Worm (Caenorhabditis elegans) whole organism, L1 larva: Measurements from ENCODE around the gene grd-9.

ENCODE experiments used
- C16A3.4 ChIP-seq: fragments of 150-350 bp; optimal IDR thresholded peaks from 2 replicates; lab custom pipeline; 2014; ENCODE audit warnings: missing biosample characterization, missing genetic modification characterization
- C34B4.2 ChIP-seq: sonication (generic microtip); optimal IDR thresholded peaks from 2 replicates; lab custom pipeline; 2017; ENCODE audit warnings: mild to moderate bottlenecking, missing genetic modification characterization, missing compliant biosample characterization
- aha-1 ChIP-seq: fragments of 150-350 bp; optimal IDR thresholded peaks from 2 replicates; lab custom pipeline; 2014; ENCODE audit warnings: missing biosample characterization, missing genetic modification characterization
- ama-1 ChIP-seq: fragments of 150-350 bp; optimal IDR thresholded peaks from 2 replicates; lab custom pipeline; 2014
- blmp-1 ChIP-seq: fragments of 150-350 bp; optimal IDR thresholded peaks from 2 replicates; lab custom pipeline; 2014; ENCODE audit warnings: missing biosample characterization, missing genetic modification characterization
- ceh-8 ChIP-seq: fragments of 200-800 bp; sonication (Bioruptor generic); optimal IDR thresholded peaks from 2 replicates; lab custom pipeline; 2018; ENCODE audit warnings: mild to moderate bottlenecking, missing genetic modification characterization, moderate library complexity, missing compliant biosample characterization
- ces-1 ChIP-seq: fragments of 150-350 bp; optimal IDR thresholded peaks from 2 replicates; lab custom pipeline; 2014; ENCODE audit warnings: missing biosample characterization, missing genetic modification reagents, missing genetic modification characterization
- dsc-1 ChIP-seq: sonication (generic microtip); optimal IDR thresholded peaks from 2 replicates; lab custom pipeline; 2016; ENCODE audit warnings: mild to moderate bottlenecking, missing genetic modification characterization, missing compliant biosample characterization
- efl-1 ChIP-seq, 4 experiments: fragments of 150-350 bp; optimal IDR thresholded peaks in 3 of 4; peaks in 1 of 4; 1 replicate in 1 of 4; 2 replicates in 3 of 4; lab custom pipeline; 2014; ENCODE audit warnings: missing biosample characterization in 2 of 4, missing genetic modification characterization in 2 of 4, missing genetic modification reagents in 2 of 4
- egl-13 ChIP-seq: sonication (generic microtip); optimal IDR thresholded peaks from 2 replicates; lab custom pipeline; 2016; ENCODE audit warnings: missing genotype, missing genetic modification reagents, missing genetic modification characterization, missing compliant biosample characterization
- elt-3 ChIP-seq, 6 experiments: fragments of 150-350 bp in 1 of 6; sonication (generic microtip); optimal IDR thresholded peaks; 2 replicates each; lab custom pipeline; 2017 to 2018; ENCODE audit warnings: missing biosample characterization in 6 of 6, missing genetic modification characterization in 6 of 6, inconsistent platforms in 1 of 6
- ets-5 ChIP-seq: fragments of 200-800 bp; sonication (Bioruptor generic); IDR thresholded peaks from 2 replicates; pipeline ENCODE4 v1.3.6; 2022; ENCODE audit warnings: missing genetic modification characterization, missing compliant biosample characterization
- fkh-4 ChIP-seq: sonication (generic microtip); optimal IDR thresholded peaks from 2 replicates; lab custom pipeline; 2016; ENCODE audit warnings: missing compliant biosample characterization, missing genetic modification characterization, borderline replicate concordance
- isw-1 ChIP-seq: fragments of 200-800 bp; sonication (Bioruptor generic); IDR thresholded peaks from 2 replicates; pipeline ENCODE4 v1.3.6; 2022; ENCODE audit warnings: missing genetic modification characterization, missing compliant biosample characterization
- jun-1 ChIP-seq: fragments of 150-350 bp; optimal IDR thresholded peaks from 2 replicates; lab custom pipeline; 2014; ENCODE audit warnings: missing biosample characterization, missing genetic modification reagents, missing genetic modification characterization
- lin-13 ChIP-seq: fragments of 150-350 bp; optimal IDR thresholded peaks from 2 replicates; lab custom pipeline; 2014; ENCODE audit warnings: missing biosample characterization, missing genetic modification reagents, missing genetic modification characterization
- lin-14 ChIP-seq: fragments of 200-800 bp; sonication (Bioruptor generic); optimal IDR thresholded peaks from 2 replicates; lab custom pipeline; 2018; ENCODE audit warnings: mild to moderate bottlenecking, missing genetic modification characterization, moderate library complexity, missing compliant biosample characterization
- lin-15B ChIP-seq: fragments of 150-350 bp; sonication (generic microtip); optimal IDR thresholded peaks from 3 replicates; lab custom pipeline; 2014; ENCODE audit warnings: missing biosample characterization, missing genetic modification characterization
- lin-35 ChIP-seq, 2 experiments: fragments of 150-350 bp; optimal IDR thresholded peaks; 2 replicates each; lab custom pipeline; 2014; ENCODE audit warnings: missing biosample characterization in 2 of 2, missing genetic modification characterization in 2 of 2, missing genetic modification reagents in 2 of 2
- lsy-2 ChIP-seq, 2 experiments: fragments of 150-350 bp; optimal IDR thresholded peaks; 2 replicates each; lab custom pipeline; 2014; ENCODE audit warnings: missing biosample characterization in 2 of 2, missing genetic modification characterization in 2 of 2
- mef-2 ChIP-seq: fragments of 150-350 bp; optimal IDR thresholded peaks from 2 replicates; lab custom pipeline; 2014; ENCODE audit warnings: missing biosample characterization, missing genetic modification characterization
- nhr-11 ChIP-seq: fragments of 150-350 bp; optimal IDR thresholded peaks from 2 replicates; lab custom pipeline; 2014; ENCODE audit warnings: missing biosample characterization, missing genetic modification characterization
- nhr-12 ChIP-seq: sonication (generic microtip); optimal IDR thresholded peaks from 2 replicates; lab custom pipeline; 2017; ENCODE audit warnings: missing biosample characterization, missing genetic modification characterization
- nhr-19 ChIP-seq: fragments of 200-800 bp; sonication (Bioruptor generic); conservative IDR thresholded peaks from 2 replicates; pipeline ENCODE4 v1.3.6; 2022; ENCODE audit warnings: missing genetic modification characterization, missing compliant biosample characterization
- nhr-20 ChIP-seq: sonication (generic microtip); optimal IDR thresholded peaks from 2 replicates; lab custom pipeline; 2016; ENCODE audit warnings: mild to moderate bottlenecking, missing genetic modification characterization, missing compliant biosample characterization
- nhr-237 ChIP-seq: fragments of 150-350 bp; optimal IDR thresholded peaks from 2 replicates; lab custom pipeline; 2014; ENCODE audit warnings: missing biosample characterization, missing genetic modification characterization
- nhr-28 ChIP-seq: fragments of 150-350 bp; optimal IDR thresholded peaks from 2 replicates; lab custom pipeline; 2014; ENCODE audit warnings: missing biosample characterization, missing genetic modification characterization
- nhr-71 ChIP-seq: sonication (generic microtip); optimal IDR thresholded peaks from 2 replicates; lab custom pipeline; 2016; ENCODE audit warnings: mild to moderate bottlenecking, missing genetic modification characterization, moderate library complexity, missing compliant biosample characterization
- nhr-77 ChIP-seq: fragments of 150-350 bp; optimal IDR thresholded peaks from 2 replicates; lab custom pipeline; 2014; ENCODE audit warnings: missing biosample characterization, missing genetic modification characterization
- nhr-84 ChIP-seq: sonication (generic microtip); optimal IDR thresholded peaks from 2 replicates; lab custom pipeline; 2017; ENCODE audit warnings: missing biosample characterization, missing genetic modification characterization
- nhr-85 ChIP-seq: sonication (generic microtip); peaks from one replicate; lab custom pipeline; 2016; ENCODE audit warnings: missing genetic modification characterization, inconsistent platforms, missing compliant biosample characterization
- pag-3 ChIP-seq: sonication (generic microtip); optimal IDR thresholded peaks from 2 replicates; lab custom pipeline; 2017; ENCODE audit warnings: missing genetic modification characterization, mild to moderate bottlenecking, missing compliant biosample characterization, antibody characterized with exemption, borderline replicate concordance; ENCODE audit not compliant: insufficient read depth
- rnt-1 ChIP-seq: sonication (generic microtip); optimal IDR thresholded peaks from 2 replicates; lab custom pipeline; 2016; ENCODE audit warnings: mild to moderate bottlenecking, missing genetic modification characterization, moderate library complexity, missing compliant biosample characterization
- snpc-4 ChIP-seq: fragments of 150-350 bp; optimal IDR thresholded peaks from 2 replicates; lab custom pipeline; 2014; ENCODE audit warnings: missing biosample characterization, missing genetic modification characterization
- snu-23 ChIP-seq: sonication (generic microtip); optimal IDR thresholded peaks from 2 replicates; lab custom pipeline; 2016; ENCODE audit warnings: missing genetic modification characterization, missing compliant biosample characterization
- tbx-2 ChIP-seq: sonication (generic microtip); optimal IDR thresholded peaks from 2 replicates; lab custom pipeline; 2016; ENCODE audit warnings: missing genetic modification characterization, missing compliant biosample characterization
- unc-130 ChIP-seq: fragments of 150-350 bp; optimal IDR thresholded peaks from 2 replicates; lab custom pipeline; 2017; ENCODE audit warnings: missing biosample characterization, missing genetic modification characterization, inconsistent platforms
- unc-98 ChIP-seq: fragments of 200-800 bp; sonication (Bioruptor generic); IDR thresholded peaks from 2 replicates; pipeline ENCODE4 v1.3.6; 2022; ENCODE audit warnings: missing genetic modification characterization, missing compliant biosample characterization
- vab-15 ChIP-seq: sonication (generic microtip); optimal IDR thresholded peaks from 2 replicates; lab custom pipeline; 2017; ENCODE audit warnings: missing genotype, mild to moderate bottlenecking, missing genetic modification characterization, missing compliant biosample characterization
- xbp-1 ChIP-seq: sonication (generic microtip); optimal IDR thresholded peaks from 2 replicates; lab custom pipeline; 2016; ENCODE audit warnings: missing genetic modification characterization, missing compliant biosample characterization
- zip-4 ChIP-seq: fragments of 200-800 bp; sonication (Bioruptor generic); optimal IDR thresholded peaks from 2 replicates; lab custom pipeline; 2018; ENCODE audit warnings: mild to moderate bottlenecking, missing genetic modification characterization, moderate library complexity, missing compliant biosample characterization

Gene grd-9

DNA sequence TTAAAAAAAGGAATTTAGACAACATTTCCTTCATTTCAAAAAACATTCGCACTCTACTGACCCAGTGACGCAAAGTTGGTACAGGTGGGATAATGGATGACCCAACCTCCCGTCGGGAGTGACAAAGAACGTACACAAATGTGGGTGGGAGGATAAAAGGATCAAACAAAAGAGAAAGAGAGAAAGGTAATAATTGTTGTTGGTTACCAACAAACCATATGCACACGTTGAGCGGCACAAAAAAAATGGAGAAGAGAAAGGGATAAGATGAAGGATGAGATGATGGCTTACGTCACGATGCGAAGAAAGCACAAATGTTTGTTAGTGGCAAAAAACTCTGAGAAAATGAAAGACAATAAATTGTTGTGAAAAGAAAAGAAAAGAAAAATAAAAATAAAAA is 43.5 kb upstream of the grd-9 start:
- TF ChIP-seq ama-1 (lab: Kevin White, UChicago) (no peak), nhr-19 (GFP tag; lab: Robert Waterston, UW) (peak; percentile 34; the same call in 1 of the 2 replicates), nhr-20 (tag; lab: Kevin White, UChicago) (peak; percentile 36), unc-130 (tag; lab: Kevin White, UChicago) (peak; percentile 35), blmp-1 (tag; lab: Kevin White, UChicago) (peak; percentile 48), ces-1 (no peak), nhr-85 (tag; lab: Kevin White, UChicago) (peak; percentile 61), snu-23 (peak; percentile 38), C34B4.2 (tag; lab: Kevin White, UChicago) (no peak), lsy-2 (tag; optimal IDR thresholded peaks at IDR 0.05; lab: Kevin White, UChicago) (peak in 1 of 2 experiments; percentile 42), ets-5 (GFP tag; lab: Robert Waterston, UW) (no peak), jun-1 (tag; lab: Kevin White, UChicago) (no peak), rnt-1 (peak; percentile 41), aha-1 (tag; lab: Kevin White, UChicago) (no peak), vab-15 (tag; lab: Kevin White, UChicago) (no peak), efl-1 (optimal IDR thresholded peaks at IDR 0.05; lab: Kevin White, UChicago) (peak in 1 of 2 experiments; percentile 2), efl-1 (GFP tag; optimal IDR thresholded peaks at IDR 0.05 in 1 of 2; lab: Kevin White, UChicago) (no peak), lin-15B (tag; lab: Kevin White, UChicago) (no peak), tbx-2 (tag; lab: Kevin White, UChicago) (peak; percentile 24), nhr-71 (tag; lab: Kevin White, UChicago) (peak; percentile 56), nhr-237 (tag; lab: Kevin White, UChicago) (no peak), C16A3.4 (tag; lab: Kevin White, UChicago) (peak; percentile 17), lin-14 (peak; percentile 68), nhr-77 (tag; lab: Kevin White, UChicago) (peak; percentile 26), pag-3 (tag; lab: Kevin White, UChicago) (no peak), nhr-12 (no peak)

DNA sequence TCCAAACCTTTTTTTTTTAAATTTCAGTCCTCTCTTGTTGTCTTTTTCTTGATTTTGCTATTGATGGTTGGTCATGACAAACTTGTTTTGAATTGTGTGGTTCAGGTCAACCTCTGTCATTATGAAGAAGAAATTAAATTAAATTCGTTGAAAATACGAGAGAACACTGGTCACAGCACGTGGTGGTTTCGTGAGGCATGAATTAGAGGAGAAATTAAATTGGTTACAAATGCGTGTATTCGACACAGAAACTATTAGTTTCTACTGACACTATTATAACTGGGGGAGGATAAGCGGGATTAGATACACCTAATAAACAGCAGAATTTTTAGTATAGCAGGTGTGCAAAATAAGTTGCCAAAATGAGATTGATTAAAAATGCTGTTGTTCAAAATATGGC is 43.0 kb upstream of the grd-9 start:
- TF ChIP-seq dsc-1 (tag; lab: Kevin White, UChicago) (peak; percentile 78), ceh-8 (GFP tag; lab: Kevin White, UChicago) (no peak)
- TF ChIP-seq, all 84 proteins: peak for 1

DNA sequence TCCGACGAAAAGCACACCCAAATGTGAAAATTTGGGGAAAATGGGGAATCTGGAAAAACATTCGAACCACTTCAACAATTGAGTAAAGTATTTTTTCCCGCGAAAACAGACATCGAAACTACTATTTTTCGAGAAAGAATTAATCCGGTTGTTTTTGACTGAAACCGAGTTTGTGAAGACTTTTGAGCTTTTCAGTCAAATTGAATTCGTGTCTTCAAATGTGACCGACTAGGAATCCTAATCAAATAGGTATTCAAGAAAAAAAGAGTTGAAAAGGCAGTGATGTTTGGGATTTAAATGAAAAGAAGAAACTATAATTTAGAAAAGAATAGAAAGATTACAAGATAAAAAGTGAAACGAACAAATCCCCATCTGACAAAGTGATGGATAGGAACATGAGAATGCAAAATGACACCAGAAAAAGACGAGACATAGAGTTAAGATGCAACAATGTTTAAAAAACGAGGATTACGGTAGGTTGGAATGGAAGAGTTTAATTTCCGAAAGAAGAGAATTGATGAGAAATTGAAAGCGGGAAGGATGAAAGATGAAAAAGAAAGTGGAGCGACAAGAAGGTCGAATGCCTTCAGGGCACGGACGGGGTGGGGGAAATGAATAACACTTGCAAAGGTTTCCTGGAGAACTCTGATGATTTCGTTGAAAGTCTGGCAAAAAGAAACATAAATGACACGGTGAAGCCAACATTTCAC is 32.5 kb upstream of the grd-9 start, which contains the start of gene F26F12.8:
Gene F26F12.8 (minus strand): TSS at position 51 of the 710 bp plus-strand sequence.
- TF ChIP-seq C16A3.4 (tag; lab: Kevin White, UChicago), result no peak
- TF ChIP-seq mef-2 (tag; lab: Kevin White, UChicago), result no peak
- peak; percentile 4 for TF ChIP-seq lin-14
- TF ChIP-seq nhr-28 (tag; lab: Kevin White, UChicago), result no peak
- TF ChIP-seq zip-4 (GFP tag; lab: Kevin White, UChicago), result no peak
- TF ChIP-seq blmp-1 (tag; lab: Kevin White, UChicago), result peak; percentile 59
- peak; percentile 3 for TF ChIP-seq nhr-85 (tag; lab: Kevin White, UChicago)
- no peak for TF ChIP-seq fkh-4 (tag; lab: Kevin White, UChicago)

DNA sequence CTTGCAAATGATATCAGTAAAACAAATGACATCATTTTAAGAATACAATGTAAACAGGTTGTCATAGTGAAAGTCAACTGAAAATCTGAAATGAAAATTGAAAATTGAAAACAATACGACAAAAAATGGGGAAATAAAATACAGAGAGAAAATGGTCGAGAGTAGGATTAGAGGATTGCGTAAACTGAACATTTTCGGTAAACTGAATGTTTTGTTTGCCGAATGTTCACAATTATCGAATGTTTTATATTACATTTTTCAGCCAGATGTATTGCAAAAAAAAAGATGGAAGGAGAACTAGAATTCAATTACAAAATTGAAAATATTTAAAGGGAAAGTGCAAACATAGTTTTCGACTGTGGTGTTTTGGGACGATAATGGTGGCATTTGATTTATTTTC is 30.0 kb upstream of the grd-9 start, which contains the start of gene F26F12.5:
Gene F26F12.5 (minus strand): TSS at position 101 of the 400 bp plus-strand sequence.
- no peak for TF ChIP-seq xbp-1 (tag; lab: Kevin White, UChicago)
- no peak for TF ChIP-seq mef-2 (tag; lab: Kevin White, UChicago)

DNA sequence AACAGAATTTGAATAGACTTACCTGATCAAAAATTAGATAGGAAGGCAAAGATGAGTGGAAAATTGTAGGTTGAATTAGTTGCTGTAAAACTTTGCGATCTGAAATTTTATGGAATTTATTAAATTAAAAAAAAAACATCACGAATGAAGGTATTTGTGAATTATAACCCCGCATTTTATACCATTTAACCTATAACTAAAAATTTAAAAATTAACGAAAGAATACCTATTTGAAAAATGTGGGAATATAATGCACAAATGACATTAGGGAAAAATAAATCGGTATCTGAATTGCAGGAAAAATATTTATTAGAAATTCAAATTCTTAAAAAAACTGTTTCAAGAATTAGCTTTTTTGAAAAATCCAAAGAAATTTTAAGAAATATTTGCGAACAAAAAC is 25.9 kb upstream of the grd-9 start, which contains the start of gene F26F12.4:
Gene F26F12.4 (minus strand): TSS at position 101 of the 400 bp plus-strand sequence.
- no peak for TF ChIP-seq unc-130 (tag; lab: Kevin White, UChicago)
- no peak for TF ChIP-seq unc-98 (GFP tag; lab: Robert Waterston, UW)
- no peak for TF ChIP-seq nhr-20 (tag; lab: Kevin White, UChicago)
- TF ChIP-seq elt-3 (tag; optimal IDR thresholded peaks at IDR 0.05; lab: Kevin White, UChicago), result no peak
- no peak for TF ChIP-seq egl-13 (tag; lab: Kevin White, UChicago)
- no peak for TF ChIP-seq ces-1
- no peak for TF ChIP-seq lin-13 (GFP tag; lab: Kevin White, UChicago)
- TF ChIP-seq lin-35 (GFP tag; optimal IDR thresholded peaks at IDR 0.05; lab: Kevin White, UChicago), result no peak
- TF ChIP-seq lsy-2 (tag; optimal IDR thresholded peaks at IDR 0.05; lab: Kevin White, UChicago), result no peak
- no peak for TF ChIP-seq isw-1 (GFP tag; lab: Robert Waterston, UW)
- TF ChIP-seq nhr-11, result no peak
- TF ChIP-seq nhr-84 (tag; lab: Kevin White, UChicago), result no peak
- TF ChIP-seq snpc-4 (tag; lab: Kevin White, UChicago), result no peak
